Worm (Caenorhabditis elegans) whole organism, L1 larva: Measurements from ENCODE around the gene srw-1.

Experiments
- aly-2 ChIP-seq: fragments of 150-350 bp; optimal IDR thresholded peaks from 2 replicates; lab custom pipeline; 2014; ENCODE audit warnings: missing biosample characterization, missing genetic modification characterization
- ceh-88 ChIP-seq: fragments of 200-800 bp; sonication (Bioruptor generic); IDR thresholded peaks from 2 replicates; pipeline ENCODE4 v1.3.6; 2022; ENCODE audit warnings: missing genetic modification characterization, missing compliant biosample characterization
- efl-1 ChIP-seq, 4 experiments: fragments of 150-350 bp; optimal IDR thresholded peaks in 3 of 4; peaks in 1 of 4; 1 replicate in 1 of 4; 2 replicates in 3 of 4; lab custom pipeline; 2014; ENCODE audit warnings: missing biosample characterization in 2 of 4, missing genetic modification characterization in 2 of 4, missing genetic modification reagents in 2 of 4
- fkh-10 ChIP-seq: sonication (generic microtip); optimal IDR thresholded peaks from 2 replicates; lab custom pipeline; 2017; ENCODE audit warnings: missing biosample characterization, missing genetic modification reagents, missing genetic modification characterization
- irx-1 ChIP-seq: sonication (generic microtip); optimal IDR thresholded peaks from 2 replicates; lab custom pipeline; 2016; ENCODE audit warnings: missing genetic modification characterization, missing compliant biosample characterization
- lsy-2 ChIP-seq, 2 experiments: fragments of 150-350 bp; optimal IDR thresholded peaks; 2 replicates each; lab custom pipeline; 2014; ENCODE audit warnings: missing biosample characterization in 2 of 2, missing genetic modification characterization in 2 of 2
- nhr-76 ChIP-seq: sonication (generic microtip); optimal IDR thresholded peaks from 2 replicates; lab custom pipeline; 2017; ENCODE audit warnings: missing biosample characterization, missing genetic modification characterization
- nhr-77 ChIP-seq: fragments of 150-350 bp; optimal IDR thresholded peaks from 2 replicates; lab custom pipeline; 2014; ENCODE audit warnings: missing biosample characterization, missing genetic modification characterization
- pqm-1 ChIP-seq: sonication (generic microtip); optimal IDR thresholded peaks from 3 replicates; lab custom pipeline; 2017; ENCODE audit warnings: missing biosample characterization, missing genetic modification characterization
- skn-1 ChIP-seq: fragments of 150-350 bp; optimal IDR thresholded peaks from 2 replicates; lab custom pipeline; 2014; ENCODE audit warnings: missing biosample characterization, missing genetic modification characterization
- snpc-4 ChIP-seq: fragments of 150-350 bp; optimal IDR thresholded peaks from 2 replicates; lab custom pipeline; 2014; ENCODE audit warnings: missing biosample characterization, missing genetic modification characterization
- snu-23 ChIP-seq: sonication (generic microtip); optimal IDR thresholded peaks from 2 replicates; lab custom pipeline; 2016; ENCODE audit warnings: missing genetic modification characterization, missing compliant biosample characterization
- ztf-11 ChIP-seq, 2 experiments: sonication (generic microtip); optimal IDR thresholded peaks; 2 replicates each; lab custom pipeline; 2016 to 2017; ENCODE audit warnings: missing genetic modification characterization in 2 of 2, missing biosample characterization in 1 of 2, missing compliant biosample characterization in 1 of 2

ce11 chrV:15238552-15238951 is 40.5 kb downstream of the srw-1 start, which contains the start of gene srw-12:
- TF ChIP-seq nhr-77 (tag; lab: Kevin White, UChicago) = no peak
- TF ChIP-seq nhr-76 (tag; lab: Kevin White, UChicago) = no peak
- TF ChIP-seq lsy-2 (tag; optimal IDR thresholded peaks at IDR 0.05; lab: Kevin White, UChicago) = no peak
- TF ChIP-seq skn-1 = no peak
- no peak for TF ChIP-seq pqm-1 (tag; lab: Kevin White, UChicago)
- no peak for TF ChIP-seq efl-1 (optimal IDR thresholded peaks at IDR 0.05; lab: Kevin White, UChicago)
- TF ChIP-seq efl-1 (GFP tag; optimal IDR thresholded peaks at IDR 0.05 in 1 of 2; lab: Kevin White, UChicago) = no peak
- TF ChIP-seq aly-2 (tag; lab: Kevin White, UChicago) = no peak
- no peak for TF ChIP-seq fkh-10 (GFP tag; lab: Kevin White, UChicago)
- no peak for TF ChIP-seq snu-23 (GFP tag; lab: Kevin White, UChicago)
- TF ChIP-seq snpc-4 (tag; lab: Kevin White, UChicago) = no peak
- TF ChIP-seq ztf-11 (tag; optimal IDR thresholded peaks at IDR 0.05; lab: Kevin White, UChicago) = no peak
- TF ChIP-seq irx-1 (tag; lab: Kevin White, UChicago) = no peak
- TF ChIP-seq ceh-88 (GFP tag; lab: Robert Waterston, UW) = no peak
